Fruit fly (Drosophila melanogaster) whole organism, wandering third instar larva: ENCODE results near the gene CG4291.

Experiments used
- Abd-B ChIP-seq: fragments of >200 bp; optimal IDR thresholded peaks from 2 replicates; lab custom pipeline; 2017; ENCODE audit warnings: missing biosample characterization, missing genetic modification characterization
- CG32264 ChIP-seq: fragments of 200-800 bp; sonication (Bioruptor generic); optimal IDR thresholded peaks from 2 replicates; lab custom pipeline; 2016; ENCODE audit warnings: missing biosample characterization, missing genetic modification characterization
- CG9705 ChIP-seq: fragments of 200-800 bp; sonication (Bioruptor generic); optimal IDR thresholded peaks from 2 replicates; lab custom pipeline; 2018; ENCODE audit warnings: missing biosample characterization, mild to moderate bottlenecking, missing genetic modification characterization
- CrebA ChIP-seq: fragments of 200-800 bp; sonication (Bioruptor generic); optimal IDR thresholded peaks from 2 replicates; lab custom pipeline; 2016; ENCODE audit warnings: missing biosample characterization, mild to moderate bottlenecking, missing genetic modification characterization, borderline replicate concordance
- Dfd ChIP-seq: fragments of >200 bp; optimal IDR thresholded peaks from 2 replicates; lab custom pipeline; 2017; ENCODE audit warnings: missing biosample characterization, missing genetic modification characterization
- Dif ChIP-seq: fragments of 200-275, 200-300 bp; sonication (Bioruptor generic); optimal IDR thresholded peaks from 2 replicates; lab custom pipeline; 2018; ENCODE audit warnings: missing biosample characterization, missing genetic modification characterization; ENCODE audit not compliant: partially characterized antibody
- GATAd ChIP-seq: sonication (Bioruptor generic); optimal IDR thresholded peaks from 2 replicates; lab custom pipeline; 2016; ENCODE audit warnings: missing biosample characterization, missing genetic modification characterization
- HLH106 ChIP-seq: fragments of 200-800 bp; optimal IDR thresholded peaks from 3 replicates; lab custom pipeline; 2019; ENCODE audit warnings: missing biosample characterization, mild to moderate bottlenecking, missing genetic modification characterization, moderate library complexity
- Hnf4 ChIP-seq: fragments of 200-800 bp; sonication (Bioruptor generic); optimal IDR thresholded peaks from 2 replicates; lab custom pipeline; 2016; ENCODE audit warnings: missing biosample characterization, mild to moderate bottlenecking, missing genetic modification characterization
- Hr78 ChIP-seq: fragments of >200 bp; optimal IDR thresholded peaks from 2 replicates; lab custom pipeline; 2017; ENCODE audit warnings: missing biosample characterization, missing genetic modification characterization
- Hr83 ChIP-seq: fragments of 200-300 bp; sonication (Bioruptor generic); optimal IDR thresholded peaks from 2 replicates; lab custom pipeline; 2016; ENCODE audit warnings: missing biosample characterization, mild to moderate bottlenecking, missing genetic modification characterization, moderate library complexity; ENCODE audit not compliant: poor library complexity, severe bottlenecking
- Jra ChIP-seq: sonication (Bioruptor generic); optimal IDR thresholded peaks from 2 replicates; lab custom pipeline; 2016; ENCODE audit warnings: missing biosample characterization, missing genetic modification characterization
- Mio ChIP-seq: sonication (Bioruptor generic); optimal IDR thresholded peaks from 2 replicates; lab custom pipeline; 2016; ENCODE audit warnings: missing biosample characterization, missing genetic modification characterization
- Myc ChIP-seq: fragments of >200 bp; optimal IDR thresholded peaks from 2 replicates; lab custom pipeline; 2017
- N ChIP-seq: fragments of >200 bp; optimal IDR thresholded peaks from 2 replicates; lab custom pipeline; 2018; ENCODE audit warnings: missing biosample characterization, missing external identifiers, missing genetic modification characterization
- OdsH ChIP-seq: fragments of 200-800 bp; sonication (Bioruptor generic); optimal IDR thresholded peaks from 2 replicates; lab custom pipeline; 2016; ENCODE audit warnings: missing biosample characterization, mild to moderate bottlenecking, missing genetic modification characterization
- Rel ChIP-seq, 2 experiments: fragments of 200-800 bp; sonication (Bioruptor generic) in 1 of 2; optimal IDR thresholded peaks; 2 replicates in 1 of 2; 3 replicates in 1 of 2; lab custom pipeline; 2016 to 2019; ENCODE audit warnings: mild to moderate bottlenecking in 2 of 2, missing biosample characterization in 2 of 2, missing genetic modification characterization in 2 of 2, moderate library complexity in 1 of 2
- Sp1 ChIP-seq: fragments of 200-800 bp; sonication (Bioruptor generic); optimal IDR thresholded peaks from 3 replicates; lab custom pipeline; 2019; ENCODE audit warnings: missing biosample characterization, mild to moderate bottlenecking, missing genetic modification characterization, moderate library complexity
- Vsx2 ChIP-seq: fragments of 200-300, 225-300 bp; sonication (Bioruptor generic); optimal IDR thresholded peaks from 2 replicates; lab custom pipeline; 2018; ENCODE audit warnings: missing biosample characterization, missing genetic modification characterization; ENCODE audit not compliant: partially characterized antibody
- br ChIP-seq: fragments of 200-800 bp; sonication (Bioruptor generic); optimal IDR thresholded peaks from 2 replicates; lab custom pipeline; 2016; ENCODE audit warnings: missing biosample characterization, missing genetic modification characterization
- brk ChIP-seq: fragments of 200-800 bp; sonication (Bioruptor generic); optimal IDR thresholded peaks from 2 replicates; lab custom pipeline; 2016; ENCODE audit warnings: missing biosample characterization, mild to moderate bottlenecking, missing genetic modification characterization
- dl ChIP-seq, 2 experiments: fragments of 175-275, 200-275 bp in 1 of 2; fragments of 200-275 bp in 1 of 2; sonication (Bioruptor generic); optimal IDR thresholded peaks; lab custom pipeline; 2018; ENCODE audit warnings: mild to moderate bottlenecking in 2 of 2, missing biosample characterization in 2 of 2, missing genetic modification characterization in 2 of 2, moderate library complexity in 2 of 2; ENCODE audit not compliant: partially characterized antibody in 2 of 2, insufficient read depth in 1 of 2
- dmrt93B ChIP-seq: fragments of 200-800 bp; sonication (Bioruptor generic); optimal IDR thresholded peaks from 2 replicates; lab custom pipeline; 2018; ENCODE audit warnings: missing biosample characterization, mild to moderate bottlenecking, missing genetic modification characterization
- dsf ChIP-seq: sonication (Bioruptor generic); optimal IDR thresholded peaks from 2 replicates; lab custom pipeline; 2016; ENCODE audit warnings: missing biosample characterization, missing genetic modification characterization, borderline replicate concordance
- ey ChIP-seq: fragments of 200-800 bp; sonication (Bioruptor generic); optimal IDR thresholded peaks from 2 replicates; lab custom pipeline; 2016; ENCODE audit warnings: missing biosample characterization, missing genetic modification characterization
- foxo ChIP-seq, 2 experiments: fragments of 200-800 bp; sonication (Bioruptor generic); optimal IDR thresholded peaks; 2 replicates in 1 of 2; 3 replicates in 1 of 2; lab custom pipeline; 2016 to 2017; ENCODE audit warnings: missing biosample characterization in 2 of 2, missing genetic modification characterization in 2 of 2
- fru ChIP-seq: fragments of 200-800 bp; sonication (Bioruptor generic); optimal IDR thresholded peaks from 3 replicates; lab custom pipeline; 2016; ENCODE audit warnings: missing biosample characterization, mild to moderate bottlenecking, missing genetic modification characterization
- h ChIP-seq: fragments of 200-800 bp; sonication (Bioruptor generic); optimal IDR thresholded peaks from 3 replicates; lab custom pipeline; 2016; ENCODE audit warnings: missing biosample characterization, mild to moderate bottlenecking, missing genetic modification characterization
- jim ChIP-seq: fragments of 175-275, 200-325 bp; sonication (Bioruptor generic); optimal IDR thresholded peaks from 2 replicates; lab custom pipeline; 2016; ENCODE audit warnings: missing biosample characterization, mild to moderate bottlenecking, missing genetic modification characterization
- lola ChIP-seq: fragments of >200 bp; optimal IDR thresholded peaks from 2 replicates; lab custom pipeline; 2017; ENCODE audit warnings: missing biosample characterization, missing genetic modification characterization
- pan ChIP-seq: fragments of >200 bp; optimal IDR thresholded peaks from 2 replicates; lab custom pipeline; 2017
- psq ChIP-seq: fragments of 200-800 bp; sonication (Bioruptor generic); optimal IDR thresholded peaks from 3 replicates; lab custom pipeline; 2017; ENCODE audit warnings: missing biosample characterization, mild to moderate bottlenecking, missing genetic modification characterization, moderate library complexity
- rgr ChIP-seq: fragments of 200-800 bp; sonication (Bioruptor generic); optimal IDR thresholded peaks from 3 replicates; lab custom pipeline; 2016; ENCODE audit warnings: missing biosample characterization, mild to moderate bottlenecking, missing genetic modification characterization
- sage ChIP-seq: fragments of 200-800 bp; sonication (Bioruptor generic); optimal IDR thresholded peaks from 2 replicates; lab custom pipeline; 2016; ENCODE audit warnings: missing biosample characterization, mild to moderate bottlenecking, missing genetic modification characterization
- sv ChIP-seq: fragments of 200-800 bp; sonication (Bioruptor generic); optimal IDR thresholded peaks from 3 replicates; lab custom pipeline; 2016; ENCODE audit warnings: missing biosample characterization, missing genetic modification characterization
- tai ChIP-seq: sonication (Bioruptor generic); optimal IDR thresholded peaks from 2 replicates; lab custom pipeline; 2016; ENCODE audit warnings: missing biosample characterization, missing genetic modification characterization
- usp ChIP-seq: fragments of >200 bp; optimal IDR thresholded peaks from 2 replicates; lab custom pipeline; 2017; ENCODE audit warnings: missing biosample characterization, missing genetic modification characterization
- woc ChIP-seq: sonication (Bioruptor generic); optimal IDR thresholded peaks from 2 replicates; lab custom pipeline; 2016; ENCODE audit warnings: missing biosample characterization, mild to moderate bottlenecking, missing genetic modification characterization

The CG4291 gene

DNA sequence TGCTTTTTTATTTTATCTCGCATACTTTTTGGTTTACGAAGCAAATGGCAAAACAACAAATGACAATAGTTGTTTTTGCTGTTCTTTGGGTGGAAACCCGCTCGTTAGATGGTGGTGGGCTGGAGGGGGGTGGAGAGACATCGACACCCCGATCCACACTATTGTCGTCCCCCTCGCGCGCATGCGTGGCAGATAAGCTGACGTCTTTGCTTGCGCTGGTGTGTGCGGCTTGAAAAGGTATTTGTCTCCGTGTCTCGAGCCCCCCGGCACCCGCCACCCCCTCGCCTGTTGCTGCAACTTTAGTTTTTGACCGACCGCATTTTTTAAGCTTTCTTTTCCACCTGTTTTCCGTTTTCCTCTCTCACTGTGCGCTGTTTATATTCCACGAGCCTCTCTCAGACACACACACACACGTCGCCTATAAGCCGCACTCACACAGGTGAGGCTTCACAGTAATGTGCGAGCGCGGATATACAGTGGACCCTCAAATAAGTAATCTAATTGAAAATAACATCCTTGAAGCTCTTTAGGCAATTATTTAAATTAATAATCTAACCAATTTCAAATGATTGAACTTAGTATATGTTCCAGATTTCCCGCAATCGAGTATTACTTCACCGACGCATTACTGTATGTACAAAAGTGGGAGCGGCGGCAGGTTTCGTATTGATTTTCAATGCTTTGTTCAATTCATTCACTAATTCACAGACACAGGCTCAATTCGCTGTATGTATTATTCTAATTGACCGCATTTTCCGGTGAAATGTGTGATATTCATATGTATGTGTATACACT lies 14.6 kb upstream of the CG4291 start:
- TF ChIP-seq h (GFP tag; lab: Kevin White, UChicago) (peak; percentile 98), psq (GFP tag; lab: Kevin White, UChicago) (peak; percentile 91), Jra (GFP tag; lab: Kevin White, UChicago) (peak; percentile 88), N (no peak), GATAd (peak; percentile 86), Hr78 (no peak), CG9705 (GFP tag; lab: Kevin White, UChicago) (peak; percentile 95), OdsH (peak; percentile 96), Hnf4 (peak; percentile 97), woc (GFP tag; lab: Kevin White, UChicago) (peak; percentile 94), HLH106 (tag; lab: Kevin White, UChicago) (peak; percentile 97), br (peak; percentile 97), usp (no peak), sage (GFP tag; lab: Kevin White, UChicago) (peak; percentile 97), fru (peak; percentile 99), Hr83 (GFP tag; lab: Kevin White, UChicago) (peak; percentile 75), CG32264 (peak; percentile 95), Sp1 (GFP tag; lab: Kevin White, UChicago) (peak; percentile 95), Dfd (GFP tag; lab: Kevin White, UChicago) (peak; percentile 43), foxo (GFP tag; optimal IDR thresholded peaks at IDR 0.05; lab: Kevin White, UChicago) (peak; percentile 83 to 97), tai (GFP tag; lab: Kevin White, UChicago) (peak; percentile 95), dl (GFP tag; optimal IDR thresholded peaks at IDR 0.05; lab: Kevin White, UChicago; ENCODE audit: insufficient read depth in 1 of 2, partially characterized antibody in 2 of 2) (no peak), Myc (lab: Kevin White, UChicago) (no peak), lola (GFP tag; lab: Kevin White, UChicago) (no peak), Rel (GFP tag; optimal IDR thresholded peaks at IDR 0.05; lab: Kevin White, UChicago) (peak; percentile 46), Rel (tag; optimal IDR thresholded peaks at IDR 0.05; lab: Kevin White, UChicago) (peak; percentile 82), Vsx2 (GFP tag; lab: Kevin White, UChicago) (no peak), dmrt93B (peak; percentile 92), ey (peak; percentile 98), Dif (GFP tag; lab: Kevin White, UChicago) (no peak), CrebA (GFP tag; lab: Kevin White, UChicago) (peak; percentile 75), rgr (GFP tag; lab: Kevin White, UChicago) (peak; percentile 97), brk (GFP tag; lab: Kevin White, UChicago) (peak; percentile 92), Abd-B (GFP tag; lab: Kevin White, UChicago) (no peak), Mio (GFP tag; lab: Kevin White, UChicago) (peak; percentile 74), pan (lab: Kevin White, UChicago) (no peak), dsf (GFP tag; lab: Kevin White, UChicago) (peak; percentile 75), jim (peak; percentile 62), sv (peak; percentile 92)

DNA sequence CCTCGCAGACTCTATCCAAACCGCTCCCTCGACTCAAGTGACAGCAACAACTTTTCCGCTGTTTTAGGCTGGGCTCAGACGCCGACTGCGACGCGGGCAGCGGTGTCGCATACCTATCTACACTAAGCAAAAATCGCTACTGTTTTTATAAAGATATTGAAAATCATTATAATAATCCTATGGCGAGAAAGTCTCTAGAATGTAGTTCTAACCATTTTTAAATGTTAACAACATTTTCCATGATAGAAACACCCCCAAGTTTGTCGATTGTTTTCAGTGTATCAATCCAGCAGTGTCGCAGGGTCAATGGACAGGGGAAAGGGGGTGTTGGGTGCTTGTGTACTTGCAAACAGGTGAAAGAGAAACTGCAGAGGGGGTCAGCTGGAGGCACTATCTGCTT lies 13.3 kb upstream of the CG4291 start:
- TF ChIP-seq N (no peak), dl (GFP tag; optimal IDR thresholded peaks at IDR 0.05; lab: Kevin White, UChicago; ENCODE audit: insufficient read depth in 1 of 2, partially characterized antibody in 2 of 2) (no peak), OdsH (peak; percentile 98), h (GFP tag; lab: Kevin White, UChicago) (peak; percentile 99), usp (no peak), rgr (GFP tag; lab: Kevin White, UChicago) (peak; percentile 99), Dfd (GFP tag; lab: Kevin White, UChicago) (no peak), Jra (GFP tag; lab: Kevin White, UChicago) (peak; percentile 95), Hr83 (GFP tag; lab: Kevin White, UChicago) (peak; percentile 89), pan (lab: Kevin White, UChicago) (no peak), ey (peak; percentile 99), Sp1 (GFP tag; lab: Kevin White, UChicago) (peak; percentile 97), foxo (GFP tag; optimal IDR thresholded peaks at IDR 0.05; lab: Kevin White, UChicago) (peak; percentile 96 to 99), HLH106 (tag; lab: Kevin White, UChicago) (peak; percentile 98), lola (GFP tag; lab: Kevin White, UChicago) (no peak), sv (peak; percentile 96), CG32264 (peak; percentile 97), tai (GFP tag; lab: Kevin White, UChicago) (no peak), Vsx2 (GFP tag; lab: Kevin White, UChicago) (no peak), Hr78 (no peak), woc (GFP tag; lab: Kevin White, UChicago) (peak; percentile 95), Myc (lab: Kevin White, UChicago) (no peak), sage (GFP tag; lab: Kevin White, UChicago) (peak; percentile 98), psq (GFP tag; lab: Kevin White, UChicago) (peak; percentile 97), Abd-B (GFP tag; lab: Kevin White, UChicago) (no peak), Rel (GFP tag; optimal IDR thresholded peaks at IDR 0.05; lab: Kevin White, UChicago) (peak; percentile 93), Rel (tag; optimal IDR thresholded peaks at IDR 0.05; lab: Kevin White, UChicago) (peak; percentile 84), jim (peak; percentile 38), Mio (GFP tag; lab: Kevin White, UChicago) (peak; percentile 88), GATAd (peak; percentile 92), dsf (GFP tag; lab: Kevin White, UChicago) (peak; percentile 92), br (peak; percentile 99), brk (GFP tag; lab: Kevin White, UChicago) (peak; percentile 97), Hnf4 (peak; percentile 99), CrebA (GFP tag; lab: Kevin White, UChicago) (peak; percentile 94), dmrt93B (peak; percentile 93), Dif (GFP tag; lab: Kevin White, UChicago) (no peak), fru (peak; percentile 99), CG9705 (GFP tag; lab: Kevin White, UChicago) (peak; percentile 95)
